Fruit fly (Drosophila melanogaster) whole organism, prepupa: ENCODE results near the gene Qsox4.

Source experiments
- Blimp-1 ChIP-seq: fragments of 200-800 bp; sonication (Bioruptor generic); optimal IDR thresholded peaks from 3 replicates; lab custom pipeline; 2017; ENCODE audit warnings: missing biosample characterization, missing genetic modification characterization, mild to moderate bottlenecking, moderate library complexity, missing genetic modification reagents
- CG10631 ChIP-seq: fragments of 200-800 bp; sonication (Bioruptor generic); optimal IDR thresholded peaks from 2 replicates; lab custom pipeline; 2016; ENCODE audit warnings: missing biosample characterization, missing genetic modification characterization
- CG10669 ChIP-seq: fragments of 200-800 bp; sonication (Bioruptor generic); optimal IDR thresholded peaks from 3 replicates; lab custom pipeline; 2018; ENCODE audit warnings: missing biosample characterization, mild to moderate bottlenecking, missing genetic modification characterization, moderate library complexity
- CG11762 ChIP-seq: fragments of 200-800 bp; sonication (Bioruptor generic); optimal IDR thresholded peaks from 3 replicates; lab custom pipeline; 2016; ENCODE audit warnings: missing biosample characterization, missing genetic modification characterization; ENCODE audit not compliant: insufficient read depth
- CG11902 ChIP-seq: fragments of 200-800 bp; sonication (Bioruptor generic); optimal IDR thresholded peaks from 3 replicates; lab custom pipeline; 2016; ENCODE audit warnings: missing biosample characterization, missing genetic modification characterization
- CG15336 ChIP-seq: fragments of 200-800 bp; sonication (Bioruptor generic); IDR thresholded peaks from 2 replicates; pipeline ENCODE4 v1.3.6; 2022; ENCODE audit warnings: missing biosample characterization, missing genetic modification characterization
- CG16779 ChIP-seq: fragments of 200-800 bp; sonication (Bioruptor generic); optimal IDR thresholded peaks from 3 replicates; lab custom pipeline; 2017; ENCODE audit warnings: missing biosample characterization, mild to moderate bottlenecking, missing genetic modification characterization
- CG3032 ChIP-seq: fragments of 200-800 bp; optimal IDR thresholded peaks from 2 replicates; lab custom pipeline; 2019; ENCODE audit warnings: missing biosample characterization, mild to moderate bottlenecking, missing genetic modification characterization, moderate library complexity
- CG32006 ChIP-seq: fragments of 200-800 bp; sonication (Bioruptor generic); optimal IDR thresholded peaks from 3 replicates; lab custom pipeline; 2017; ENCODE audit warnings: missing biosample characterization, mild to moderate bottlenecking, missing genetic modification characterization
- CG34406 ChIP-seq: fragments of 200-800 bp; sonication (Bioruptor generic); optimal IDR thresholded peaks from 3 replicates; lab custom pipeline; 2016; ENCODE audit warnings: missing biosample characterization, missing genetic modification characterization
- CG3919 ChIP-seq: fragments of 200-800 bp; sonication (Bioruptor generic); optimal IDR thresholded peaks from 3 replicates; lab custom pipeline; 2016; ENCODE audit warnings: missing biosample characterization, missing genetic modification characterization
- CG4318 ChIP-seq: fragments of 200-800 bp; sonication (Bioruptor generic); optimal IDR thresholded peaks from 3 replicates; lab custom pipeline; 2017; ENCODE audit warnings: missing biosample characterization, mild to moderate bottlenecking, missing genetic modification characterization
- CG6163 ChIP-seq: fragments of 200-800 bp; sonication (Bioruptor generic); IDR thresholded peaks from 3 replicates; pipeline ENCODE4 v1.3.6; 2022; ENCODE audit warnings: missing biosample characterization, missing genetic modification characterization
- CG6276 ChIP-seq: fragments of 200-800 bp; sonication (Bioruptor generic); optimal IDR thresholded peaks from 2 replicates; lab custom pipeline; 2017; ENCODE audit warnings: missing biosample characterization, mild to moderate bottlenecking, missing genetic modification characterization
- CG6792 ChIP-seq: fragments of 200-800 bp; sonication (Bioruptor generic); optimal IDR thresholded peaks from 3 replicates; lab custom pipeline; 2016; ENCODE audit warnings: missing biosample characterization, missing genetic modification characterization
- CG6808 ChIP-seq: fragments of 200-800 bp; sonication (Bioruptor generic); optimal IDR thresholded peaks from 3 replicates; lab custom pipeline; 2017; ENCODE audit warnings: missing biosample characterization, missing genetic modification characterization, mild to moderate bottlenecking, moderate library complexity, missing genetic modification reagents
- CG8119 ChIP-seq: fragments of 200-800 bp; sonication (Bioruptor generic); IDR thresholded peaks from 3 replicates; pipeline ENCODE4 v1.3.6; 2022; ENCODE audit warnings: missing biosample characterization, missing genetic modification characterization
- CG8319 ChIP-seq: fragments of 200-800 bp; sonication (Bioruptor generic); optimal IDR thresholded peaks from 3 replicates; lab custom pipeline; 2016; ENCODE audit warnings: missing biosample characterization, missing genetic modification characterization
- CG8632 ChIP-seq: fragments of 200-800 bp; sonication (Bioruptor generic); optimal IDR thresholded peaks from 3 replicates; lab custom pipeline; 2016; ENCODE audit warnings: missing biosample characterization, missing genetic modification characterization
- CG9139 ChIP-seq: fragments of 200-800 bp; sonication (Bioruptor generic); optimal IDR thresholded peaks from 3 replicates; lab custom pipeline; 2017; ENCODE audit warnings: missing biosample characterization, mild to moderate bottlenecking, missing genetic modification characterization
- Eip75B ChIP-seq: fragments of 200-800 bp; sonication (Bioruptor generic); optimal IDR thresholded peaks from 3 replicates; lab custom pipeline; 2016; ENCODE audit warnings: missing biosample characterization, missing genetic modification characterization
- Eip78C ChIP-seq: fragments of 200-800 bp; sonication (Bioruptor generic); peaks from one replicate; lab custom pipeline; 2016; ENCODE audit warnings: missing biosample characterization, missing genetic modification characterization
- Eip93F ChIP-seq: fragments of 200-800 bp; sonication (Bioruptor generic); optimal IDR thresholded peaks from 2 replicates; lab custom pipeline; 2016; ENCODE audit warnings: missing biosample characterization, mild to moderate bottlenecking, missing genetic modification characterization
- Hr38 ChIP-seq: sonication (Bioruptor generic); optimal IDR thresholded peaks from 2 replicates; lab custom pipeline; 2016; ENCODE audit warnings: missing biosample characterization, missing genetic modification characterization
- Hr39 ChIP-seq: fragments of 200-800 bp; sonication (Bioruptor generic); optimal IDR thresholded peaks from 2 replicates; lab custom pipeline; 2016; ENCODE audit warnings: missing biosample characterization, missing genetic modification characterization
- Lpt ChIP-seq: fragments of 200-800 bp; sonication (Bioruptor generic); optimal IDR thresholded peaks from 3 replicates; lab custom pipeline; 2016; ENCODE audit warnings: missing biosample characterization, missing genetic modification characterization
- OdsH ChIP-seq: fragments of 200-800 bp; sonication (Bioruptor generic); optimal IDR thresholded peaks from 3 replicates; lab custom pipeline; 2016; ENCODE audit warnings: missing biosample characterization, missing genetic modification characterization
- Sox14 ChIP-seq: fragments of 200-800 bp; sonication (Bioruptor generic); optimal IDR thresholded peaks from 3 replicates; lab custom pipeline; 2016; ENCODE audit warnings: missing biosample characterization, missing genetic modification characterization
- achi ChIP-seq: fragments of 200-800 bp; sonication (Bioruptor generic); optimal IDR thresholded peaks from 3 replicates; lab custom pipeline; 2016; ENCODE audit warnings: missing biosample characterization, missing genetic modification characterization
- acj6 ChIP-seq: fragments of 200-800 bp; sonication (Bioruptor generic); optimal IDR thresholded peaks from 3 replicates; lab custom pipeline; 2016; ENCODE audit warnings: missing biosample characterization, missing genetic modification characterization
- cyc ChIP-seq: fragments of 200-800 bp; sonication (Bioruptor generic); optimal IDR thresholded peaks from 3 replicates; lab custom pipeline; 2016; ENCODE audit warnings: missing biosample characterization, missing genetic modification characterization
- dac ChIP-seq: fragments of 200-800 bp; sonication (Bioruptor generic); optimal IDR thresholded peaks from 2 replicates; lab custom pipeline; 2017; ENCODE audit warnings: missing biosample characterization, mild to moderate bottlenecking, missing genetic modification characterization
- dsx ChIP-seq: fragments of 200-800 bp; optimal IDR thresholded peaks from 3 replicates; lab custom pipeline; 2019; ENCODE audit warnings: missing biosample characterization, mild to moderate bottlenecking, missing genetic modification characterization, moderate library complexity; ENCODE audit not compliant: poor library complexity, severe bottlenecking
- fd59A ChIP-seq: fragments of 200-800 bp; sonication (Bioruptor generic); optimal IDR thresholded peaks from 2 replicates; lab custom pipeline; 2017; ENCODE audit warnings: missing biosample characterization, mild to moderate bottlenecking, missing genetic modification characterization, missing genetic modification reagents
- fkh ChIP-seq: fragments of 200-800 bp; sonication (Bioruptor generic); optimal IDR thresholded peaks from 3 replicates; lab custom pipeline; 2017; ENCODE audit warnings: missing biosample characterization, mild to moderate bottlenecking, missing genetic modification characterization, moderate library complexity
- pdm3 ChIP-seq: fragments of 200-800 bp; sonication (Bioruptor generic); optimal IDR thresholded peaks from 3 replicates; lab custom pipeline; 2016; ENCODE audit warnings: missing biosample characterization, missing genetic modification characterization
- spab ChIP-seq: fragments of 200-800 bp; sonication (Bioruptor generic); optimal IDR thresholded peaks from 2 replicates; lab custom pipeline; 2017; ENCODE audit warnings: missing biosample characterization, mild to moderate bottlenecking, missing genetic modification characterization, missing genetic modification reagents
- ss ChIP-seq, 2 experiments: fragments of 200-800 bp; sonication (Bioruptor generic); optimal IDR thresholded peaks; 2 replicates in 1 of 2; 3 replicates in 1 of 2; lab custom pipeline; 2017 to 2018; ENCODE audit warnings: mild to moderate bottlenecking in 2 of 2, missing biosample characterization in 2 of 2, missing genetic modification characterization in 2 of 2, moderate library complexity in 1 of 2
- svp ChIP-seq: fragments of 200-800 bp; sonication (Bioruptor generic); peaks from one replicate; lab custom pipeline; 2016; ENCODE audit warnings: missing biosample characterization, missing genetic modification characterization
- vri ChIP-seq: fragments of 200-800 bp; sonication (Bioruptor generic); optimal IDR thresholded peaks from 3 replicates; lab custom pipeline; 2016; ENCODE audit warnings: missing biosample characterization, mild to moderate bottlenecking, missing genetic modification characterization

Qsox4 gene

dm6 chr3R:23734573-23735404 lies 32.2 kb downstream of the Qsox4 start (continued):
- TF ChIP-seq Sox14 (GFP tag; lab: Kevin White, UChicago): no peak
- peak; percentile 29 for TF ChIP-seq CG4318 (GFP tag; lab: Kevin White, UChicago)
- TF ChIP-seq fd59A (GFP tag; lab: Kevin White, UChicago): no peak
- no peak for TF ChIP-seq svp (GFP tag; lab: Kevin White, UChicago)
- no peak for TF ChIP-seq CG3919 (GFP tag; lab: Kevin White, UChicago)
- peak; percentile 26 for TF ChIP-seq OdsH (GFP tag; lab: Kevin White, UChicago)
- TF ChIP-seq dac: peak; percentile 21
- TF ChIP-seq Hr39 (GFP tag; lab: Kevin White, UChicago): no peak
- no peak for TF ChIP-seq CG11762 (GFP tag; lab: Kevin White, UChicago)
- peak; percentile 40 for TF ChIP-seq CG6792
- peak; percentile 32 for TF ChIP-seq dsx (GFP tag; lab: Kevin White, UChicago)
- TF ChIP-seq pdm3 (GFP tag; lab: Kevin White, UChicago): peak; percentile 23
- no peak for TF ChIP-seq cyc (GFP tag; lab: Kevin White, UChicago)
- peak; percentile 62 for TF ChIP-seq CG15336 (GFP tag; lab: Robert Waterston, UW)
- peak; percentile 61 for TF ChIP-seq Eip78C
- peak; percentile 37 for TF ChIP-seq Eip75B (GFP tag; lab: Kevin White, UChicago)
- no peak for TF ChIP-seq vri (GFP tag; lab: Kevin White, UChicago)
- TF ChIP-seq Lpt (GFP tag; lab: Kevin White, UChicago): peak; percentile 19
- TF ChIP-seq CG11902 (GFP tag; lab: Kevin White, UChicago): no peak
- TF ChIP-seq CG10631 (GFP tag; lab: Kevin White, UChicago): no peak
- peak; percentile 40 for TF ChIP-seq achi (GFP tag; lab: Kevin White, UChicago)
- peak; percentile 72 for TF ChIP-seq CG8119 (GFP tag; lab: Robert Waterston, UW)
- TF ChIP-seq acj6 (GFP tag; lab: Kevin White, UChicago): no peak
- TF ChIP-seq CG32006 (GFP tag; lab: Kevin White, UChicago): peak; percentile 76

dm6 chr3R:23735648-23736047 lies 33.1 kb downstream of the Qsox4 start:
- TF ChIP-seq Blimp-1: no peak
- 0 out of 3 replicates have a peak, but pooled peaks have one; percentile 10 for TF ChIP-seq CG6163 (GFP tag; lab: Robert Waterston, UW)
- TF ChIP-seq ss (GFP tag; optimal IDR thresholded peaks at IDR 0.05; lab: Kevin White, UChicago): peak in 1 of 2 experiments; percentile 11
- no peak for TF ChIP-seq CG16779 (tag; lab: Kevin White, UChicago)
- peak; percentile 36 for TF ChIP-seq Eip78C
- TF ChIP-seq Eip93F: no peak
- TF ChIP-seq, all 60 proteins: peak for 3

dm6 chr3R:23736365-23736764 lies 33.8 kb downstream of the Qsox4 start:
- TF ChIP-seq CG8632 (no peak), Hr39 (GFP tag; lab: Kevin White, UChicago) (no peak), CG3032 (tag; lab: Kevin White, UChicago) (no peak), fkh (GFP tag; lab: Kevin White, UChicago) (peak; percentile 56), dac (no peak), OdsH (GFP tag; lab: Kevin White, UChicago) (no peak)
- TF ChIP-seq, all 60 proteins: peak for 1

dm6 chr3R:23737676-23738574 lies 35.4 kb downstream of the Qsox4 start:
- TF ChIP-seq ss (GFP tag; optimal IDR thresholded peaks at IDR 0.05; lab: Kevin White, UChicago) (peak in 1 of 2 experiments; percentile 50), CG6808 (GFP tag; lab: Kevin White, UChicago) (peak; percentile 55), CG34406 (GFP tag; lab: Kevin White, UChicago) (peak; percentile 50), CG6276 (peak; percentile 47), CG11902 (GFP tag; lab: Kevin White, UChicago) (no peak), CG3032 (tag; lab: Kevin White, UChicago) (peak; percentile 4), Eip78C (peak; percentile 61), spab (GFP tag; lab: Kevin White, UChicago) (peak; percentile 46), vri (GFP tag; lab: Kevin White, UChicago) (no peak), cyc (GFP tag; lab: Kevin White, UChicago) (no peak), CG15336 (GFP tag; lab: Robert Waterston, UW) (peak; percentile 48), CG8319 (no peak), Hr39 (GFP tag; lab: Kevin White, UChicago) (no peak), CG11762 (GFP tag; lab: Kevin White, UChicago) (peak; percentile 12), CG10669 (GFP tag; lab: Kevin White, UChicago) (peak; percentile 46), CG8632 (peak; percentile 41), Hr38 (no peak), dsx (GFP tag; lab: Kevin White, UChicago) (no peak), CG9139 (peak; percentile 1)
